Worm (Caenorhabditis elegans) whole organism, young adult: Measurements from ENCODE around the gene sel-1.
A peak's percentile ranks its signal among the peaks of the same experiment; 100 is the strongest.

Experiments
- C06A6.2 ChIP-seq: fragments of 200-800 bp; sonication (Bioruptor generic); conservative IDR thresholded peaks from 2 replicates; pipeline ENCODE4 v1.3.6; 2022; ENCODE audit warnings: missing genetic modification characterization, missing compliant biosample characterization
- D2030.7 ChIP-seq: fragments of 200-800 bp; sonication (Bioruptor generic); IDR thresholded peaks from 2 replicates; pipeline ENCODE4 v1.3.6; 2022; ENCODE audit warnings: missing genetic modification reagents, missing genetic modification characterization, missing compliant biosample characterization
- F23B12.7 ChIP-seq: sonication (generic microtip); optimal IDR thresholded peaks from 2 replicates; lab custom pipeline; 2017; ENCODE audit warnings: missing genetic modification characterization, mild to moderate bottlenecking, missing compliant biosample characterization, antibody characterized with exemption, moderate library complexity; ENCODE audit not compliant: insufficient read depth
- F49E8.2 ChIP-seq: sonication (generic microtip); optimal IDR thresholded peaks from 3 replicates; lab custom pipeline; 2017; ENCODE audit warnings: missing genetic modification characterization, mild to moderate bottlenecking, missing compliant biosample characterization, antibody characterized with exemption, moderate library complexity; ENCODE audit not compliant: insufficient read depth
- F55B11.4 ChIP-seq: sonication (generic microtip); optimal IDR thresholded peaks from 2 replicates; lab custom pipeline; 2016; ENCODE audit warnings: missing compliant biosample characterization, missing genetic modification characterization, borderline replicate concordance; ENCODE audit not compliant: insufficient read depth
- K11D2.4 ChIP-seq: fragments of 200-800 bp; sonication (Bioruptor generic); IDR thresholded peaks from 2 replicates; pipeline ENCODE4 v1.3.6; 2022; ENCODE audit warnings: missing genetic modification reagents, missing genetic modification characterization, missing compliant biosample characterization
- Y95B8A.8 ChIP-seq: fragments of 200-800 bp; sonication (Bioruptor generic); IDR thresholded peaks from 2 replicates; pipeline ENCODE4 v1.3.6; 2022; ENCODE audit warnings: missing genetic modification reagents, missing genetic modification characterization, missing compliant biosample characterization
- ama-1 ChIP-seq, 3 experiments: fragments of 150-350 bp in 1 of 3; sonication (generic microtip) in 2 of 3; optimal IDR thresholded peaks; 2 replicates each; lab custom pipeline; 2014 to 2018; ENCODE audit warnings: missing biosample characterization in 2 of 3, missing genetic modification characterization in 2 of 3, missing genetic modification reagents in 2 of 3
- atf-7 ChIP-seq: sonication (generic microtip); optimal IDR thresholded peaks from 2 replicates; lab custom pipeline; 2017; ENCODE audit warnings: mild to moderate bottlenecking, missing genetic modification characterization, missing compliant biosample characterization
- cebp-1 ChIP-seq, 2 experiments: fragments of 200-800 bp in 1 of 2; sonication (Bioruptor generic) in 1 of 2; sonication (generic microtip) in 1 of 2; IDR thresholded peaks in 1 of 2; optimal IDR thresholded peaks in 1 of 2; 2 replicates each; pipeline versions ENCODE4 v1.3.6 to Lab custom; 2017 to 2022; ENCODE audit warnings: missing compliant biosample characterization in 2 of 2, missing genetic modification characterization in 2 of 2, mild to moderate bottlenecking in 1 of 2, missing genetic modification reagents in 1 of 2, moderate library complexity in 1 of 2
- ceh-40 ChIP-seq: fragments of 200-800 bp; sonication (Bioruptor generic); IDR thresholded peaks from 2 replicates; pipeline ENCODE4 v1.3.6; 2022; ENCODE audit warnings: missing genetic modification characterization, missing compliant biosample characterization
- ceh-91 ChIP-seq: fragments of 200-800 bp; sonication (Bioruptor generic); IDR thresholded peaks from 2 replicates; pipeline ENCODE4 v1.3.6; 2022; ENCODE audit warnings: missing genetic modification reagents, missing genetic modification characterization, missing compliant biosample characterization
- chd-7 ChIP-seq: sonication (generic microtip); optimal IDR thresholded peaks from 2 replicates; lab custom pipeline; 2016; ENCODE audit warnings: mild to moderate bottlenecking, missing genetic modification characterization, moderate library complexity, missing compliant biosample characterization
- dox-1 ChIP-seq: fragments of 200-800 bp; sonication (Bioruptor generic); IDR thresholded peaks from 2 replicates; pipeline ENCODE4 v1.3.6; 2022; ENCODE audit warnings: missing genetic modification reagents, missing genetic modification characterization, missing compliant biosample characterization
- let-526 ChIP-seq: fragments of 200-800 bp; sonication (Bioruptor generic); IDR thresholded peaks from 2 replicates; pipeline ENCODE4 v1.3.6; 2022; ENCODE audit warnings: missing genetic modification reagents, missing genetic modification characterization, missing compliant biosample characterization
- lin-26 ChIP-seq: fragments of 200-800 bp; sonication (Bioruptor generic); IDR thresholded peaks from 2 replicates; pipeline ENCODE4 v1.3.6; 2022; ENCODE audit warnings: missing genetic modification reagents, missing genetic modification characterization, missing compliant biosample characterization
- lin-35 ChIP-seq, 3 experiments: fragments of 150-350 bp in 2 of 3; sonication (generic microtip) in 1 of 3; optimal IDR thresholded peaks; 2 replicates each; lab custom pipeline; 2014 to 2018; ENCODE audit warnings: missing biosample characterization in 3 of 3, missing genetic modification characterization in 3 of 3, missing genetic modification reagents in 3 of 3
- lin-40 ChIP-seq: sonication (generic microtip); optimal IDR thresholded peaks from 2 replicates; lab custom pipeline; 2016; ENCODE audit warnings: missing genetic modification characterization, mild to moderate bottlenecking, missing compliant biosample characterization, missing genotype, missing genetic modification reagents
- lin-54 ChIP-seq: fragments of 200-800 bp; sonication (Bioruptor generic); optimal IDR thresholded peaks from 2 replicates; lab custom pipeline; 2018; ENCODE audit warnings: mild to moderate bottlenecking, missing genetic modification characterization, missing compliant biosample characterization
- madf-6 ChIP-seq: fragments of 200-800 bp; sonication (Bioruptor generic); IDR thresholded peaks from 2 replicates; pipeline ENCODE4 v1.3.6; 2022; ENCODE audit warnings: missing genetic modification reagents, missing genetic modification characterization, missing compliant biosample characterization
- mcd-1 ChIP-seq: fragments of 200-800 bp; sonication (Bioruptor generic); IDR thresholded peaks from 2 replicates; pipeline ENCODE4 v1.3.6; 2022; ENCODE audit warnings: missing genetic modification reagents, missing genetic modification characterization, missing compliant biosample characterization
- nfya-2 ChIP-seq: fragments of 200-800 bp; sonication (Bioruptor generic); IDR thresholded peaks from 2 replicates; pipeline ENCODE4 v1.3.6; 2022; ENCODE audit warnings: missing genetic modification reagents, missing genetic modification characterization, missing compliant biosample characterization
- nhr-179 ChIP-seq: sonication (generic microtip); optimal IDR thresholded peaks from 2 replicates; lab custom pipeline; 2016; ENCODE audit warnings: mild to moderate bottlenecking, missing genetic modification characterization, missing compliant biosample characterization
- pha-4 ChIP-seq: fragments of 150-350 bp; sonication (generic microtip); optimal IDR thresholded peaks from 2 replicates; lab custom pipeline; 2014; ENCODE audit warnings: missing biosample characterization, missing genetic modification reagents, missing genetic modification characterization
- rpc-1 ChIP-seq, 2 experiments: fragments of 150-350 bp in 1 of 2; sonication (generic microtip) in 1 of 2; optimal IDR thresholded peaks; 2 replicates each; lab custom pipeline; 2014 to 2018; ENCODE audit warnings: missing biosample characterization in 1 of 2, missing genetic modification characterization in 1 of 2, missing genetic modification reagents in 1 of 2, missing genotype in 1 of 2
- snpc-4 ChIP-seq, 5 experiments: fragments of 150-350 bp in 1 of 5; sonication (generic microtip) in 4 of 5; optimal IDR thresholded peaks; 2 replicates each; lab custom pipeline; 2014 to 2018; ENCODE audit warnings: missing genetic modification characterization in 5 of 5, missing biosample characterization in 3 of 5, antibody characterized with exemption in 2 of 5, mild to moderate bottlenecking in 2 of 5, missing compliant biosample characterization in 2 of 5, missing genotype in 2 of 5, moderate library complexity in 2 of 5, missing genetic modification reagents in 1 of 5
- somi-1 ChIP-seq: fragments of 200-800 bp; sonication (Bioruptor generic); optimal IDR thresholded peaks from 2 replicates; lab custom pipeline; 2018; ENCODE audit warnings: mild to moderate bottlenecking, missing genetic modification characterization, missing compliant biosample characterization
- tbx-9 ChIP-seq: sonication (generic microtip); optimal IDR thresholded peaks from 2 replicates; lab custom pipeline; 2016; ENCODE audit warnings: borderline replicate concordance, missing genetic modification characterization, inconsistent platforms, missing compliant biosample characterization
- zim-3 ChIP-seq: sonication (generic microtip); optimal IDR thresholded peaks from 2 replicates; lab custom pipeline; 2017; ENCODE audit warnings: mild to moderate bottlenecking, missing genetic modification characterization, moderate library complexity, missing compliant biosample characterization
- ztf-22 ChIP-seq: fragments of 200-800 bp; sonication (Bioruptor generic); optimal IDR thresholded peaks from 2 replicates; lab custom pipeline; 2018; ENCODE audit warnings: mild to moderate bottlenecking, missing genetic modification characterization, moderate library complexity, missing compliant biosample characterization
- ztf-26 ChIP-seq: sonication (generic microtip); optimal IDR thresholded peaks from 2 replicates; lab custom pipeline; 2017; ENCODE audit warnings: missing genetic modification characterization, missing compliant biosample characterization
- ztf-3 ChIP-seq: fragments of 200-800 bp; sonication (Bioruptor generic); optimal IDR thresholded peaks from 2 replicates; lab custom pipeline; 2018; ENCODE audit warnings: mild to moderate bottlenecking, missing genetic modification characterization, missing compliant biosample characterization

sel-1 gene

ce11 chrV:12553286-12553725, 7.2 kb upstream of the sel-1 start:
- TF ChIP-seq F49E8.2 (tag; lab: Kevin White, UChicago) (no peak), somi-1 (peak; percentile 87), chd-7 (tag; lab: Kevin White, UChicago) (peak; percentile 21), lin-26 (no peak), F23B12.7 (tag; lab: Kevin White, UChicago) (no peak), mcd-1 (0 out of 2 replicates have a peak, but pooled peaks have one; percentile 10), cebp-1 (GFP tag; IDR thresholded peaks at IDR 0.05; lab: Robert Waterston, UW) (no peak), cebp-1 (tag; optimal IDR thresholded peaks at IDR 0.05; lab: Kevin White, UChicago) (peak; percentile 7), C06A6.2 (GFP tag; lab: Robert Waterston, UW) (peak; percentile 59; the same call in 1 of the 2 replicates), ztf-26 (peak; percentile 82), K11D2.4 (GFP tag; lab: Robert Waterston, UW) (peak; percentile 63), lin-40 (tag; lab: Kevin White, UChicago) (peak; percentile 30)
- TF ChIP-seq, all 124 proteins: peak for 8

DNA sequence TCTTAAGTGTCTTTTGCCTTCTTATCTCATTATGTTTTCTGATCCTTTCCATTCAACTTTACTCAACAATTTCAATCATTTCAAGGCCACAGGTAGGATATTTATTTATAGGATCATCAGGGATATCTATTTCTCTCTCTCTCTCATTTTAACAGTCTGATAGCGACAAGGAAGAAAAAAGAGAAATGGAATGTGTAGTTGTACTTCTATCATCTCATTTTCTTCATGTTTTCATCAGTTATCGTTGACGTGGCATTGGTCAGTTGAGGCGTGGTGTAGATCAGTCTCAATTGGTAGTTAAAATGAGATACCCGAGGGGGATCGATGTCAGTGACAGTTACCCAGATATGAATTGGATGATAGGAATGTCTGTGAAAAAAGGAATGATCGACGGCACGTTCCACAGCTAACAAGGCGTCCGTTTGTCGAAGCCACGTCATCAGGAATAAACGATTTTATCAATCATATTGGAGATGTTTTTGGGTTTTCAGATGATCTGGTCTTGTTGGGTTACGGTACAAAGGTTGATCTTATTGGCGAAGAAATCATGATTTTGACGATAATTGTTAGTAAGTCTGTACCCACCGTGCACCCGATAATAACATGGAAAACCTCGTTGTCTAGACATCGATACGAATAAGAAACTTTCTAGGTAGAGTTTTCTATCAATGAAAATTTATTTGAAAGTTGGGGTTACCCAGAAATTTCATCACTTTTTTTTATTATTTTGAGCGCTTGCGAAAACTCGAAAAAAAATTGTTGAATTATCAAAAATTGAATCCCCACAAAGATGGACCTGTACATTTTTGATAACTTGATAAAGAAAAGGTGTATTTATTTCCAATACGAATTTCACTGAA, 6.1 kb upstream of the sel-1 start:
- TF ChIP-seq F55B11.4 (tag; lab: Kevin White, UChicago) (no peak), snpc-4 (GFP tag; optimal IDR thresholded peaks at IDR 0.05; lab: Kevin White, UChicago) (no peak), snpc-4 (tag; optimal IDR thresholded peaks at IDR 0.05; lab: Kevin White, UChicago) (no peak), tbx-9 (tag; lab: Kevin White, UChicago) (no peak), zim-3 (tag; lab: Kevin White, UChicago) (no peak), dox-1 (GFP tag; lab: Robert Waterston, UW) (no peak), ztf-26 (peak; percentile 32), C06A6.2 (GFP tag; lab: Robert Waterston, UW) (0 out of 2 replicates have a peak, but pooled peaks have one; percentile 14), lin-54 (GFP tag; lab: Kevin White, UChicago) (no peak), somi-1 (peak; percentile 45), ama-1 (optimal IDR thresholded peaks at IDR 0.05; lab: Kevin White, UChicago) (peak; percentile 54), ama-1 (GFP tag; optimal IDR thresholded peaks at IDR 0.05; lab: Kevin White, UChicago) (no peak), cebp-1 (GFP tag; IDR thresholded peaks at IDR 0.05; lab: Robert Waterston, UW) (no peak), cebp-1 (tag; optimal IDR thresholded peaks at IDR 0.05; lab: Kevin White, UChicago) (no peak)

DNA sequence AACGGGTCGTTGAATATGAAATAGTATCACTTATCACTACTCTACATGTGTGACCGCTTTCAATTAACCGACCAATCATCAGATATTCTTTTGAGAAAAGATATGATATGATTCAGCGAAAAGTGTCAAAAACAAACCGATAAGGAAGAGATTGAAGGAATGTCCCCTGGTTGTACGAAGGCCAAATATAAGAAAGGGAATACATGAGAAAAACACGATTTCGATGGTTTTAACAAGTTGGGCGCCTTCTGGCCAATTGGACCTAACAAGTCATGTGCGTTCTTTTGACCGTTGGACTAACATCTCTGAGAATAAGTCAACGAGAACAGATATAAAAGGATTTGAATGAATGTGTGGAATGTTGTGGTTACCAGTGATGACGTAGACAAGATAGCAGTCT, 4.7 kb upstream of the sel-1 start:
- no peak for TF ChIP-seq nhr-179 (tag; lab: Kevin White, UChicago)
- 0 out of 2 replicates have a peak, but pooled peaks have one; percentile 45 for TF ChIP-seq Y95B8A.8 (GFP tag; lab: Robert Waterston, UW)
- TF ChIP-seq F49E8.2 (tag; lab: Kevin White, UChicago) = no peak
- TF ChIP-seq pha-4 = no peak
- TF ChIP-seq ceh-91 = no peak

DNA sequence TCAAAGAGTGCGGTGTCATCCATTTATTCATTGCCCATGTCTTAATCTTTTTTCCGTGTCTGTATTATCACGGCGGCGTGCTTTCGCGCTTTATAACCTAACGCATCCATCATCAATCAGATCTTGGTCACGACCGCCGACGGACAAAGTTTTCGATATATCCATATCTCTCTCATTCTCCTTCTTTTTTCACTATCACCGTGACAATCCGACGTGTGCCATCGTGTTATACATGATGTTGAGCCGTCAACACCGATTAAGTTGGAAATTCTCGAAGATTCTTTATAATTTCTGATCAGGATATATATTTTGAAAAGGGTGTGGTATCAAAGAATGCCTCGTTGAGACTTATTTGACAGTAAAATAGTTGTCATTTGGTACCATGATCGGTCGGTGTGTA, 3.6 kb upstream of the sel-1 start:
- TF ChIP-seq ztf-22 (no peak), ztf-3 (GFP tag; lab: Kevin White, UChicago) (no peak), Y95B8A.8 (GFP tag; lab: Robert Waterston, UW) (0 out of 2 replicates have a peak, but pooled peaks have one; percentile 16)
- TF ChIP-seq, all 124 proteins: peak for 1

- TF ChIP-seq D2030.7 (no peak), nfya-2 (GFP tag; lab: Robert Waterston, UW) (no peak), atf-7 (tag; lab: Kevin White, UChicago) (no peak), ceh-40 (GFP tag; lab: Robert Waterston, UW) (no peak), rpc-1 (optimal IDR thresholded peaks at IDR 0.05; lab: Kevin White, UChicago) (no peak), rpc-1 (tag; optimal IDR thresholded peaks at IDR 0.05; lab: Kevin White, UChicago) (no peak), madf-6 (GFP tag; lab: Robert Waterston, UW) (no peak), let-526 (GFP tag; lab: Robert Waterston, UW) (no peak), lin-35 (GFP tag; optimal IDR thresholded peaks at IDR 0.05; lab: Kevin White, UChicago) (no peak)
These were observed 2.7 kb downstream of the sel-1 start, which contains the start of gene mrps-5 for ce11 chrV:12563187-12563586. Gene mrps-5 (plus strand): TSS chrV:12563487.
